Worm (Caenorhabditis elegans) whole organism, L1 larva: ENCODE data around the gene B0280.2.

Source experiments
- C34B4.2 ChIP-seq: sonication (generic microtip); optimal IDR thresholded peaks from 2 replicates; lab custom pipeline; 2017; ENCODE audit warnings: mild to moderate bottlenecking, missing genetic modification characterization, missing compliant biosample characterization
- Y116A8C.19 ChIP-seq: sonication (generic microtip); optimal IDR thresholded peaks from 2 replicates; lab custom pipeline; 2016; ENCODE audit warnings: missing compliant biosample characterization, missing genetic modification characterization, borderline replicate concordance
- aha-1 ChIP-seq: fragments of 150-350 bp; optimal IDR thresholded peaks from 2 replicates; lab custom pipeline; 2014; ENCODE audit warnings: missing biosample characterization, missing genetic modification characterization
- alr-1 ChIP-seq: fragments of 200-800 bp; sonication (Bioruptor generic); optimal IDR thresholded peaks from 2 replicates; lab custom pipeline; 2018; ENCODE audit warnings: borderline replicate concordance, mild to moderate bottlenecking, missing genetic modification characterization, missing compliant biosample characterization
- aly-2 ChIP-seq: fragments of 150-350 bp; optimal IDR thresholded peaks from 2 replicates; lab custom pipeline; 2014; ENCODE audit warnings: missing biosample characterization, missing genetic modification characterization
- ceh-8 ChIP-seq: fragments of 200-800 bp; sonication (Bioruptor generic); optimal IDR thresholded peaks from 2 replicates; lab custom pipeline; 2018; ENCODE audit warnings: mild to moderate bottlenecking, missing genetic modification characterization, moderate library complexity, missing compliant biosample characterization
- ceh-82 ChIP-seq, 3 experiments: fragments of 150-350 bp in 1 of 3; sonication (generic microtip) in 2 of 3; optimal IDR thresholded peaks; 2 replicates each; lab custom pipeline; 2014 to 2017; ENCODE audit warnings: missing biosample characterization in 3 of 3, missing genetic modification characterization in 3 of 3
- ceh-88 ChIP-seq: fragments of 200-800 bp; sonication (Bioruptor generic); IDR thresholded peaks from 2 replicates; pipeline ENCODE4 v1.3.6; 2022; ENCODE audit warnings: missing genetic modification characterization, missing compliant biosample characterization
- dsc-1 ChIP-seq: sonication (generic microtip); optimal IDR thresholded peaks from 2 replicates; lab custom pipeline; 2016; ENCODE audit warnings: mild to moderate bottlenecking, missing genetic modification characterization, missing compliant biosample characterization
- efl-3 ChIP-seq: fragments of 200-800 bp; sonication (Bioruptor generic); optimal IDR thresholded peaks from 2 replicates; lab custom pipeline; 2018; ENCODE audit warnings: mild to moderate bottlenecking, missing genetic modification characterization, missing compliant biosample characterization
- egl-13 ChIP-seq: sonication (generic microtip); optimal IDR thresholded peaks from 2 replicates; lab custom pipeline; 2016; ENCODE audit warnings: missing genotype, missing genetic modification reagents, missing genetic modification characterization, missing compliant biosample characterization
- egl-27 ChIP-seq, 2 experiments: fragments of 150-350 bp in 1 of 2; sonication (generic microtip); optimal IDR thresholded peaks; 3 replicates each; lab custom pipeline; 2017 to 2018; ENCODE audit warnings: missing biosample characterization in 2 of 2, missing genetic modification characterization in 2 of 2, missing genetic modification reagents in 2 of 2
- elt-2 ChIP-seq: sonication (generic microtip); optimal IDR thresholded peaks from 2 replicates; lab custom pipeline; 2016; ENCODE audit warnings: missing genetic modification characterization, mild to moderate bottlenecking, inconsistent platforms, missing compliant biosample characterization, missing genetic modification reagents
- elt-3 ChIP-seq, 6 experiments: fragments of 150-350 bp in 1 of 6; sonication (generic microtip); optimal IDR thresholded peaks; 2 replicates each; lab custom pipeline; 2017 to 2018; ENCODE audit warnings: missing biosample characterization in 6 of 6, missing genetic modification characterization in 6 of 6, inconsistent platforms in 1 of 6
- ets-5 ChIP-seq: fragments of 200-800 bp; sonication (Bioruptor generic); IDR thresholded peaks from 2 replicates; pipeline ENCODE4 v1.3.6; 2022; ENCODE audit warnings: missing genetic modification characterization, missing compliant biosample characterization
- fkh-4 ChIP-seq: sonication (generic microtip); optimal IDR thresholded peaks from 2 replicates; lab custom pipeline; 2016; ENCODE audit warnings: missing compliant biosample characterization, missing genetic modification characterization, borderline replicate concordance
- grh-1 ChIP-seq: fragments of 200-800 bp; sonication (Bioruptor generic); IDR thresholded peaks from 2 replicates; pipeline ENCODE4 v1.3.6; 2022; ENCODE audit warnings: missing genetic modification reagents, missing genetic modification characterization, missing compliant biosample characterization
- hlh-4 ChIP-seq: sonication (generic microtip); optimal IDR thresholded peaks from 2 replicates; lab custom pipeline; 2016; ENCODE audit warnings: mild to moderate bottlenecking, missing genetic modification characterization, missing compliant biosample characterization
- irx-1 ChIP-seq: sonication (generic microtip); optimal IDR thresholded peaks from 2 replicates; lab custom pipeline; 2016; ENCODE audit warnings: missing genetic modification characterization, missing compliant biosample characterization
- isw-1 ChIP-seq: fragments of 200-800 bp; sonication (Bioruptor generic); IDR thresholded peaks from 2 replicates; pipeline ENCODE4 v1.3.6; 2022; ENCODE audit warnings: missing genetic modification characterization, missing compliant biosample characterization
- jun-1 ChIP-seq: fragments of 150-350 bp; optimal IDR thresholded peaks from 2 replicates; lab custom pipeline; 2014; ENCODE audit warnings: missing biosample characterization, missing genetic modification reagents, missing genetic modification characterization
- lin-14 ChIP-seq: fragments of 200-800 bp; sonication (Bioruptor generic); optimal IDR thresholded peaks from 2 replicates; lab custom pipeline; 2018; ENCODE audit warnings: mild to moderate bottlenecking, missing genetic modification characterization, moderate library complexity, missing compliant biosample characterization
- lin-15B ChIP-seq: fragments of 150-350 bp; sonication (generic microtip); optimal IDR thresholded peaks from 3 replicates; lab custom pipeline; 2014; ENCODE audit warnings: missing biosample characterization, missing genetic modification characterization
- mab-9 ChIP-seq: fragments of 200-800 bp; sonication (Bioruptor generic); IDR thresholded peaks from 2 replicates; pipeline ENCODE4 v1.3.6; 2022; ENCODE audit warnings: missing genetic modification reagents, missing genetic modification characterization, missing compliant biosample characterization
- mep-1 ChIP-seq: fragments of 150-350 bp; optimal IDR thresholded peaks from 2 replicates; lab custom pipeline; 2014; ENCODE audit warnings: missing biosample characterization, missing genetic modification characterization
- nhr-11 ChIP-seq: fragments of 150-350 bp; optimal IDR thresholded peaks from 2 replicates; lab custom pipeline; 2014; ENCODE audit warnings: missing biosample characterization, missing genetic modification characterization
- nhr-12 ChIP-seq: sonication (generic microtip); optimal IDR thresholded peaks from 2 replicates; lab custom pipeline; 2017; ENCODE audit warnings: missing biosample characterization, missing genetic modification characterization
- nhr-19 ChIP-seq: fragments of 200-800 bp; sonication (Bioruptor generic); conservative IDR thresholded peaks from 2 replicates; pipeline ENCODE4 v1.3.6; 2022; ENCODE audit warnings: missing genetic modification characterization, missing compliant biosample characterization
- nhr-20 ChIP-seq: sonication (generic microtip); optimal IDR thresholded peaks from 2 replicates; lab custom pipeline; 2016; ENCODE audit warnings: mild to moderate bottlenecking, missing genetic modification characterization, missing compliant biosample characterization
- nhr-71 ChIP-seq: sonication (generic microtip); optimal IDR thresholded peaks from 2 replicates; lab custom pipeline; 2016; ENCODE audit warnings: mild to moderate bottlenecking, missing genetic modification characterization, moderate library complexity, missing compliant biosample characterization
- nhr-77 ChIP-seq: fragments of 150-350 bp; optimal IDR thresholded peaks from 2 replicates; lab custom pipeline; 2014; ENCODE audit warnings: missing biosample characterization, missing genetic modification characterization
- nhr-90 ChIP-seq: sonication (generic microtip); optimal IDR thresholded peaks from 2 replicates; lab custom pipeline; 2016; ENCODE audit warnings: mild to moderate bottlenecking, missing genetic modification characterization, missing compliant biosample characterization; ENCODE audit not compliant: poor library complexity
- pag-3 ChIP-seq: sonication (generic microtip); optimal IDR thresholded peaks from 2 replicates; lab custom pipeline; 2017; ENCODE audit warnings: missing genetic modification characterization, mild to moderate bottlenecking, missing compliant biosample characterization, antibody characterized with exemption, borderline replicate concordance; ENCODE audit not compliant: insufficient read depth
- skn-1 ChIP-seq: fragments of 150-350 bp; optimal IDR thresholded peaks from 2 replicates; lab custom pipeline; 2014; ENCODE audit warnings: missing biosample characterization, missing genetic modification characterization
- snpc-4 ChIP-seq: fragments of 150-350 bp; optimal IDR thresholded peaks from 2 replicates; lab custom pipeline; 2014; ENCODE audit warnings: missing biosample characterization, missing genetic modification characterization
- snu-23 ChIP-seq: sonication (generic microtip); optimal IDR thresholded peaks from 2 replicates; lab custom pipeline; 2016; ENCODE audit warnings: missing genetic modification characterization, missing compliant biosample characterization
- sox-4 ChIP-seq: sonication (generic microtip); optimal IDR thresholded peaks from 2 replicates; lab custom pipeline; 2016; ENCODE audit warnings: missing genetic modification characterization, missing compliant biosample characterization
- tbx-2 ChIP-seq: sonication (generic microtip); optimal IDR thresholded peaks from 2 replicates; lab custom pipeline; 2016; ENCODE audit warnings: missing genetic modification characterization, missing compliant biosample characterization
- unc-130 ChIP-seq: fragments of 150-350 bp; optimal IDR thresholded peaks from 2 replicates; lab custom pipeline; 2017; ENCODE audit warnings: missing biosample characterization, missing genetic modification characterization, inconsistent platforms
- unc-62 ChIP-seq: fragments of 150-350 bp; optimal IDR thresholded peaks from 2 replicates; lab custom pipeline; 2014; ENCODE audit warnings: missing biosample characterization, missing genetic modification reagents, missing genetic modification characterization
- vab-15 ChIP-seq: sonication (generic microtip); optimal IDR thresholded peaks from 2 replicates; lab custom pipeline; 2017; ENCODE audit warnings: missing genotype, mild to moderate bottlenecking, missing genetic modification characterization, missing compliant biosample characterization
- xbp-1 ChIP-seq: sonication (generic microtip); optimal IDR thresholded peaks from 2 replicates; lab custom pipeline; 2016; ENCODE audit warnings: missing genetic modification characterization, missing compliant biosample characterization

B0280.2 gene

ce11 chrIII:7142172-7142601, 17.7 kb downstream of the B0280.2 start (continued):
- TF ChIP-seq jun-1 (tag; lab: Kevin White, UChicago) (no peak), nhr-20 (tag; lab: Kevin White, UChicago) (peak; percentile 40), ceh-82 (tag; optimal IDR thresholded peaks at IDR 0.05; lab: Kevin White, UChicago) (no peak), grh-1 (GFP tag; lab: Robert Waterston, UW) (no peak; the same call in 1 of the 2 replicates), C34B4.2 (tag; lab: Kevin White, UChicago) (no peak), unc-62 (no peak), ets-5 (GFP tag; lab: Robert Waterston, UW) (no peak), elt-3 (tag; optimal IDR thresholded peaks at IDR 0.05; lab: Kevin White, UChicago) (no peak), aly-2 (tag; lab: Kevin White, UChicago) (no peak), mab-9 (GFP tag; lab: Robert Waterston, UW) (no peak), dsc-1 (tag; lab: Kevin White, UChicago) (peak; percentile 33), hlh-4 (tag; lab: Kevin White, UChicago) (no peak), Y116A8C.19 (tag; lab: Kevin White, UChicago) (no peak), egl-13 (no peak), elt-2 (peak; percentile 41), efl-3 (GFP tag; lab: Kevin White, UChicago) (no peak), tbx-2 (tag; lab: Kevin White, UChicago) (no peak), egl-27 (tag; optimal IDR thresholded peaks at IDR 0.05; lab: Kevin White, UChicago) (peak in 1 of 2 experiments; percentile 12), isw-1 (no peak), nhr-77 (tag; lab: Kevin White, UChicago) (no peak), irx-1 (no peak), xbp-1 (tag; lab: Kevin White, UChicago) (peak; percentile 3), nhr-19 (GFP tag; lab: Robert Waterston, UW) (peak; percentile 67), nhr-12 (tag; lab: Kevin White, UChicago) (no peak), alr-1 (no peak), mep-1 (tag; lab: Kevin White, UChicago) (no peak), skn-1 (tag; lab: Kevin White, UChicago) (no peak), vab-15 (tag; lab: Kevin White, UChicago) (no peak), lin-15B (tag; lab: Kevin White, UChicago) (no peak), nhr-11 (tag; lab: Kevin White, UChicago) (no peak), aha-1 (tag; lab: Kevin White, UChicago) (no peak), pag-3 (tag; lab: Kevin White, UChicago) (no peak), nhr-90 (peak; percentile 78), snu-23 (peak; percentile 45), snpc-4 (tag; lab: Kevin White, UChicago) (peak; percentile 96), nhr-71 (tag; lab: Kevin White, UChicago) (peak; percentile 68), ceh-88 (GFP tag; lab: Robert Waterston, UW) (0 out of 2 replicates have a peak, but pooled peaks have one; percentile 29), ceh-8 (GFP tag; lab: Kevin White, UChicago) (no peak), sox-4 (tag; lab: Kevin White, UChicago) (no peak), unc-130 (tag; lab: Kevin White, UChicago) (no peak)
- TF ChIP-seq, all 84 proteins: peak for 21

- TF ChIP-seq ceh-8 (GFP tag; lab: Kevin White, UChicago) (peak; percentile 13), lin-14 (GFP tag; lab: Kevin White, UChicago) (peak; percentile 35), fkh-4 (tag; lab: Kevin White, UChicago) (no peak)
Observed at ce11 chrIII:7144749-7145148, 20.3 kb downstream of the B0280.2 start, which contains the start of gene glr-2. Gene glr-2, minus strand, starts transcription at chrIII:7144959.
